Worm (Caenorhabditis elegans): Measurements from ENCODE around the gene srx-47.
A peak's percentile ranks its signal among the peaks of the same experiment; 100 is the strongest.

The srx-47 gene

ce11 chrV:9343629-9344624 is 5.9 kb upstream of the srx-47 start, which contains the start of gene tos-1 (continued):
- TF ChIP-seq ama-1 (optimal IDR thresholded peaks at IDR 0.05) (peak; percentile 99), ama-1 (GFP tag; optimal IDR thresholded peaks at IDR 0.05) (no peak), lin-40 (tag; optimal IDR thresholded peaks at IDR 0.05) (peak; percentile 99), repo-1 (tag; optimal IDR thresholded peaks at IDR 0.05) (peak; percentile 96), Y56A3A.18 (GFP tag; IDR thresholded peaks at IDR 0.05) (peak; percentile 16; the same call in 1 of the 2 replicates), K12H6.12 (tag; optimal IDR thresholded peaks at IDR 0.05) (peak; percentile 99), let-607 (tag; optimal IDR thresholded peaks at IDR 0.05) (peak; percentile 89 to 90), ztf-18 (tag; optimal IDR thresholded peaks at IDR 0.05) (peak; percentile 84), snpc-3.4 (tag; optimal IDR thresholded peaks at IDR 0.05) (peak; percentile 48), hmg-20 (GFP tag; IDR thresholded peaks at IDR 0.05) (no peak), ztf-3 (GFP tag; optimal IDR thresholded peaks at IDR 0.05) (peak; percentile 86), C17E4.6 (GFP tag; IDR thresholded peaks at IDR 0.05) (peak; percentile 86), let-526 (GFP tag; IDR thresholded peaks at IDR 0.05) (peak; percentile 91), F33H1.4 (GFP tag; IDR thresholded peaks at IDR 0.05) (peak; percentile 62), F52B5.7 (tag; optimal IDR thresholded peaks at IDR 0.05) (peak; percentile 81), madf-3 (GFP tag; IDR thresholded peaks at IDR 0.05) (peak; percentile 100), snpc-4 (GFP tag; optimal IDR thresholded peaks at IDR 0.05) (peak; percentile 27), snpc-4 (tag; optimal IDR thresholded peaks at IDR 0.05) (peak; percentile 70 to 87 (median 80)), ceh-27 (GFP tag; optimal IDR thresholded peaks at IDR 0.05) (peak; percentile 95), F37B4.10 (GFP tag; IDR thresholded peaks at IDR 0.05) (0 out of 2 replicates have a peak, but pooled peaks have one; percentile 63), ceh-100 (GFP tag; IDR thresholded peaks at IDR 0.05) (peak; percentile 66), ekl-4 (GFP tag; IDR thresholded peaks at IDR 0.05) (peak; percentile 97), nhr-27 (tag; optimal IDR thresholded peaks at IDR 0.05) (peak; percentile 82), nhr-80 (tag; optimal IDR thresholded peaks at IDR 0.05) (peak; percentile 94), ztf-26 (tag; optimal IDR thresholded peaks at IDR 0.05) (peak; percentile 99), bed-1 (GFP tag; IDR thresholded peaks at IDR 0.05) (no peak), ztf-28 (GFP tag; IDR thresholded peaks at IDR 0.05) (0 out of 2 replicates have a peak, but pooled peaks have one; percentile 60), ztf-6 (GFP tag; IDR thresholded peaks at IDR 0.05) (peak; percentile 91), Y53F4B.3 (GFP tag; IDR thresholded peaks at IDR 0.05) (peak; percentile 7; the same call in 1 of the 2 replicates), F23B12.7 (tag; optimal IDR thresholded peaks at IDR 0.05; ENCODE audit: insufficient read depth) (peak; percentile 91), madf-6 (GFP tag; IDR thresholded peaks at IDR 0.05) (peak; percentile 46; the same call in 1 of the 2 replicates), D2030.7 (GFP tag; IDR thresholded peaks at IDR 0.05) (peak; percentile 85), F57A8.1 (GFP tag; optimal IDR thresholded peaks at IDR 0.05) (no peak), lir-1 (GFP tag; conservative IDR thresholded peaks at IDR 0.05) (peak; percentile 94), B0261.1 (tag; optimal IDR thresholded peaks at IDR 0.05) (peak; percentile 43), mxl-1 (tag; optimal IDR thresholded peaks at IDR 0.05) (no peak), ztf-22 (GFP tag; optimal IDR thresholded peaks at IDR 0.05) (peak; percentile 93), tlf-1 (GFP tag; optimal IDR thresholded peaks at IDR 0.05) (peak; percentile 96), aptf-2 (GFP tag; conservative IDR thresholded peaks at IDR 0.05) (0 out of 2 replicates have a peak, but pooled peaks have one; percentile 42), egrh-3 (GFP tag; IDR thresholded peaks at IDR 0.05) (peak; percentile 53; the same call in 1 of the 2 replicates), ceh-79 (tag; optimal IDR thresholded peaks at IDR 0.05) (peak; percentile 53), madf-8 (GFP tag; conservative IDR thresholded peaks at IDR 0.05) (0 out of 2 replicates have a peak, but pooled peaks have one; percentile 14), hlh-12 (tag; optimal IDR thresholded peaks at IDR 0.05) (no peak), T07F8.4 (tag; optimal IDR thresholded peaks at IDR 0.05) (peak; percentile 21), gei-17 (GFP tag; optimal IDR thresholded peaks at IDR 0.05) (peak; percentile 89), ceh-91 (GFP tag; IDR thresholded peaks at IDR 0.05) (peak; percentile 71)

Data from whole organism, young adult.